Fruit fly (Drosophila melanogaster): ENCODE results near the gene Rsod.

The Rsod gene

dm6 chr3R:30170671-30171667 is at the start of gene Rsod (continued):
- peak; percentile 50; the same call in 1 of the 2 replicates for TF ChIP-seq CG10959 (GFP tag; IDR thresholded peaks at IDR 0.05)
- TF ChIP-seq btn (GFP tag; optimal IDR thresholded peaks at IDR 0.05), result no peak
- TF ChIP-seq jing (GFP tag; optimal IDR thresholded peaks at IDR 0.05), result peak; percentile 15

DNA sequence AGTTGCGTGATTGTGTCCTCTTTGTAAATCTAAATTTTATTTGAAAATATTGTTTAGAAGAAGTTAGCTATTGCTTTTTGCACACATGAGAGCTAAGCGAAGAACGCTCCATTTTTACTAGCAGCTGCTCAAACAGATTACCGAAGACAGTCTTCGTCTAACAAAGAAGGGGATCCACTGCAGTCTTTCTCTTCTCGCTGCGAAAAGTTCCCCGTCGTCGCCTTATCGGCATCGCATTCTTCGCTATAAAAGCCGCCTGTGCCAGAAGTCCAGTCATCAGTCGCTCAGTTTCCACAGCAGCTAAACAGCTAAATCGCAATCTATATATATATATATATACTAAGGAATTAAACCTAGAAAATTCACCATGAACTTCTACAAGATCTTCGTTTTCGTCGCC is 45.2 kb upstream of the Rsod start, which contains the start of gene CecC:
TSS of gene CecC (plus strand) at position 275 of the 400 bp plus-strand sequence.
- TF ChIP-seq Sin3A (optimal IDR thresholded peaks at IDR 0.05) (no peak), Dek (tag; optimal IDR thresholded peaks at IDR 0.05) (no peak), CG12744 (GFP tag; optimal IDR thresholded peaks at IDR 0.05) (no peak), CG4854 (GFP tag; optimal IDR thresholded peaks at IDR 0.05) (no peak), CG1603 (tag; optimal IDR thresholded peaks at IDR 0.05) (no peak), CG8478 (optimal IDR thresholded peaks at IDR 0.05) (no peak), nau (GFP tag; optimal IDR thresholded peaks at IDR 0.05) (no peak), unc-4 (GFP tag; IDR thresholded peaks at IDR 0.05; ENCODE audit: partially characterized antibody) (no peak), BEAF-32 (GFP tag; optimal IDR thresholded peaks at IDR 0.05) (no peak), CG6654 (GFP tag; optimal IDR thresholded peaks at IDR 0.05) (no peak), trem (tag; optimal IDR thresholded peaks at IDR 0.05) (no peak), YL-1 (GFP tag; optimal IDR thresholded peaks at IDR 0.05) (no peak), Usf (GFP tag; optimal IDR thresholded peaks at IDR 0.05) (no peak), lola (GFP tag; optimal IDR thresholded peaks at IDR 0.05) (no peak), CG34376 (GFP tag; optimal IDR thresholded peaks at IDR 0.05) (no peak)

DNA sequence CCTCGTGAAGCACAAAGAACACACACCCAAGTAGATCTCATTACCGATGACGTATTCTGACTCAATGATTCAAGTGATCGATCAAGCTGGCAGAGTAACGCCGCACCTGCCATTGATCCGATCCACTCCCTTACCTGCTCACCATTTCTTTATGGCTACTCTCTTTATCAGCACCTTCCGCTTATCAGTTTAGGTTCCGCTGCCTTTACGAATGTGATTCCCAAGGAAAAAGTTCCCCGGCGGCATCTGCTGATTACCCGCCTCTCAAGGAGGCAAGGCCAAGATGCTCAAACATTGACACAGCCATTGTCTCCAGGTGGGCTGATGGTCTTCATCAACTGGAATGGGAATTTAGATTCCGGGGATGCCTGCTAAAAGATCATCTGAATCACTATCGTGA is 44.0 kb upstream of the Rsod start:
- no peak for TF ChIP-seq tin (GFP tag; optimal IDR thresholded peaks at IDR 0.05)
- 0 out of 3 replicates have a peak, but pooled peaks have one; percentile 9 for TF ChIP-seq hb (GFP tag; IDR thresholded peaks at IDR 0.05; ENCODE audit: partially characterized antibody)
- TF ChIP-seq tap (tag; optimal IDR thresholded peaks at IDR 0.05), result no peak
- no peak for TF ChIP-seq Vsx1 (GFP tag; optimal IDR thresholded peaks at IDR 0.05)
- TF ChIP-seq sob (GFP tag; IDR thresholded peaks at IDR 0.05), result no peak
- TF ChIP-seq aop (GFP tag; IDR thresholded peaks at IDR 0.05), result no peak
- TF ChIP-seq dati (GFP tag; IDR thresholded peaks at IDR 0.05), result no peak
- TF ChIP-seq lab (GFP tag; optimal IDR thresholded peaks at IDR 0.05), result peak; percentile 29
- TF ChIP-seq mirr (GFP tag; optimal IDR thresholded peaks at IDR 0.05), result no peak
- TF ChIP-seq hkb (optimal IDR thresholded peaks at IDR 0.05), result no peak
- no peak for TF ChIP-seq hkb (GFP tag; IDR thresholded peaks at IDR 0.05)
- no peak for TF ChIP-seq CG32532 (GFP tag; IDR thresholded peaks at IDR 0.05)
- no peak for TF ChIP-seq exex (tag; optimal IDR thresholded peaks at IDR 0.05)
- no peak for TF ChIP-seq btn (GFP tag; optimal IDR thresholded peaks at IDR 0.05)

dm6 chr3R:30213697-30214096 is 42.7 kb upstream of the Rsod start, which contains the start of gene CecB:
CecB (minus strand) TSS chr3R:30213797.
- TF ChIP-seq Xbp1 (GFP tag; optimal IDR thresholded peaks at IDR 0.05) (no peak), CG16863 (GFP tag; optimal IDR thresholded peaks at IDR 0.05) (no peak), CG8388 (GFP tag; optimal IDR thresholded peaks at IDR 0.05) (no peak), CG12219 (GFP tag; optimal IDR thresholded peaks at IDR 0.05) (no peak), CG13775 (GFP tag; optimal IDR thresholded peaks at IDR 0.05) (no peak), pros (GFP tag; optimal IDR thresholded peaks at IDR 0.05) (no peak), CG7357 (GFP tag; IDR thresholded peaks at IDR 0.05) (no peak), p53 (GFP tag; optimal IDR thresholded peaks at IDR 0.05) (no peak), CG9727 (GFP tag; optimal IDR thresholded peaks at IDR 0.05) (no peak)

All from whole organism, embryonic.